Fruit fly (Drosophila melanogaster) whole organism, embryonic: ENCODE results near the gene CG6106.

Experiments
- Mes4 ChIP-seq: fragments of 200-800 bp; sonication (Bioruptor generic); optimal IDR thresholded peaks from 2 replicates; lab custom pipeline; 2016; ENCODE audit warnings: missing biosample characterization, missing genetic modification characterization
- grn ChIP-seq: fragments of 200-800 bp; sonication (Bioruptor generic); optimal IDR thresholded peaks from 3 replicates; lab custom pipeline; 2017; ENCODE audit warnings: missing biosample characterization, missing genetic modification characterization
- yki ChIP-seq: fragments of >200 bp; optimal IDR thresholded peaks from 3 replicates; lab custom pipeline; 2018

dm6 chrX:18399965-18400364 is 41.3 kb downstream of the CG6106 start, which contains the start of gene CG34328:
- TF ChIP-seq yki (lab: Kevin White, UChicago) (no peak), grn (GFP tag; lab: Kevin White, UChicago) (no peak), Mes4 (GFP tag; lab: Kevin White, UChicago) (no peak)
